Fruit fly (Drosophila melanogaster): ENCODE data around the gene Mal-B2.

Mal-B2 gene

dm6 chr2L:11849658-11850057 lies at the start of gene Mal-B2:
Mal-B2 (plus strand) TSS chr2L:11849958.
- TF ChIP-seq CG14711 (tag; optimal IDR thresholded peaks at IDR 0.05) (peak; percentile 56), CG33017 (tag; optimal IDR thresholded peaks at IDR 0.05) (peak; percentile 23), Hr96 (GFP tag; optimal IDR thresholded peaks at IDR 0.05) (no peak), CG7101 (tag; optimal IDR thresholded peaks at IDR 0.05) (peak; percentile 25), CG1620 (GFP tag; optimal IDR thresholded peaks at IDR 0.05) (no peak)

DNA sequence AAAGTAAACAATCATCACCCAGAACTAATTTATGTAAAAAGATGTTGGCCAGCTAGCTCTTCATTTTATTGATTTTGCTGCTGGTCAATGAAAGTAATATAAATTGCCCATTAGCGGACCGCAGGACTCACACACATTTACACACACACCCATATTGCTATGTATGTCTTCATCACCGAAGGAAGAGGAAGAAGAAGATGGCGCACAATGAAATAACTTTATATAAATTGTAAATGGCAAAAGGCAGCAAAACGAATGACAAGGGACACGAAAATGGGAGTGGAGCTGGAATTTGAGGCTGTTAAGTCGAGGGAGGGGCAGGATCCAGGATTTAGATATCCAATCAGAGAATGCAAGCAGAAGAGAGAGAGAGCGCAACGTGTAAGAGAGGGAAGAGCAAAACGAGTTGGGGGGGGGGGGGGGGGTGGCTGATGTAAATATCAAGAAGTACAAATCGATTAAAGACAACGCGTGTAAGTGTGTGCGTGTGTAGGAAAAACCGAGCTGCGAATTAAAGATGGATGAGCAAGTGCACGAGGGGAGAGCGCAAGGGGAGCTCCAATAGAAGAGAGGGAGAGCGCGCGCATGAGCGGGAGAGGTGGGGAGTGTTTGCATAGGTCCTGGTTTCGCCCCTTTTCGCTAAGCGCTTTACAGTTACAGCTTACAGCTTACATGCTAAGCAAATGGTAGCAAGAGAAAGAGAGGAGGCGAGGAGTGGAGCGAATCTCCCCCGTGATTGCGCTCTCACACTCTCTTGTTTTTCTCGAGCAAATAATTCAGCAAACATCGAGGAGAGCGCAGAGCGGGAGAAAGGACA lies 45.3 kb upstream of the Mal-B2 start:
- TF ChIP-seq Mnt (GFP tag; optimal IDR thresholded peaks at IDR 0.05) (no peak), pad (GFP tag; optimal IDR thresholded peaks at IDR 0.05) (peak; percentile 93)

- peak; percentile 81 for TF ChIP-seq pad (GFP tag; optimal IDR thresholded peaks at IDR 0.05)
- TF ChIP-seq tj (GFP tag; optimal IDR thresholded peaks at IDR 0.05), result no peak
- no peak for TF ChIP-seq Mnt (GFP tag; optimal IDR thresholded peaks at IDR 0.05)
- TF ChIP-seq CG11617 (GFP tag; optimal IDR thresholded peaks at IDR 0.05), result no peak
- no peak for TF ChIP-seq cic (GFP tag; optimal IDR thresholded peaks at IDR 0.05)
- peak; percentile 14 for TF ChIP-seq Clk (GFP tag; optimal IDR thresholded peaks at IDR 0.05)
- TF ChIP-seq CG7101 (tag; optimal IDR thresholded peaks at IDR 0.05), result no peak
- TF ChIP-seq CG12768 (GFP tag; optimal IDR thresholded peaks at IDR 0.05), result no peak
- TF ChIP-seq kay (GFP tag; ENCODE audit: borderline replicate concordance), result no peak
- TF ChIP-seq CG5204 (GFP tag; optimal IDR thresholded peaks at IDR 0.05), result peak; percentile 38
- no peak for TF ChIP-seq toe (GFP tag; optimal IDR thresholded peaks at IDR 0.05)
- no peak for TF ChIP-seq CG14711 (tag; optimal IDR thresholded peaks at IDR 0.05)
- no peak for TF ChIP-seq cnc (optimal IDR thresholded peaks at IDR 0.05)
- TF ChIP-seq Crg-1 (GFP tag; optimal IDR thresholded peaks at IDR 0.05), result no peak
Measured at dm6 chr2L:11806022-11806700, 43.6 kb upstream of the Mal-B2 start.

DNA sequence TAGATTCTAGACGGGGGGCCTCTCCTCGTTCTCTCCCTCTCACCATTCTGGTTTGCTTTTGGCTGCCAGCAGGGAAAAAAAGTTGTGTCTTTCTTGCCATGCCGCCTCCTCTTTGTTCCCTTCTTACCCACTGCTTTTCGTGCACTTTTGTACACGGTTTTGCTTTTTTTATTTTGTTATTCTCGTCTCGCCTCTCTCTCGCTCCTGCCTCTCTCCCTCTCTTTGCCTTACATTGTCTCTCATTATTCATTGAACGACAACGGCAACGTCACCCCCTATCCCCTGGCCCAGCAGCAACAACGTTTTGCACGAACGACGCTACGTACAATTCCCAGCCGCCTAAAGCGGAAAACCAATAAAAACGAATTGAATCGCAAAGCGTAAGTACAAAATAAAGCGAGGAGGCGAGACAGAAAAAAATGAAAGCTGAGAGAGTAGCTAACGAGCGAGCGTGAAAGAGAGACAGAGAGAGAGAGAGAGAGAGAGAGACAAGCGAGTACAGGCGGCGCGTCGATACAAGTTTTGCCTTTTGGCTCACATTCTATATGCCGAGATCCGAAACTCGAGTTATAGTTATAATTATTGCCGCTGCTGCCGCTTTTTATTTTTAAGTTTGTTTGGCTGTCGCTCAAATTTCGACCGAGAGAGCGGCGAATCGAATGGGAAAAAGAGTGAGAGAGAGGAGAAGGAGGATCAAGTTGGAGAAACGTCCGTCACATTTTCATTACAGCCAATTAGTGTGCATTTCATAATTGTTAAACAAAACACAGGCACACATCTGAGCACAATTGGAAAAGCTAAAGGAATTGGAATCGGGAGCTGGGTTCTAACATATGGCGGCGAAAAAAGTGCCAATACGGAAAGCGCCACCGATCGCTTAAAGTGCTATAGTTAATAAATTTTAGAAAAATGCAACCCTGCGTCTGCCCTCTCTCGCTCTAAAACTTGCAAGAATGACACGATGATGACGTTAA lies 42.8 kb upstream of the Mal-B2 start:
- TF ChIP-seq Clk (GFP tag; optimal IDR thresholded peaks at IDR 0.05) (peak; percentile 17), Mnt (GFP tag; optimal IDR thresholded peaks at IDR 0.05) (peak; percentile 78), CG7045 (GFP tag; optimal IDR thresholded peaks at IDR 0.05) (peak; percentile 55), Hr96 (GFP tag; optimal IDR thresholded peaks at IDR 0.05) (peak; percentile 66), bab1 (GFP tag; optimal IDR thresholded peaks at IDR 0.05) (peak; percentile 41), ovo (GFP tag; optimal IDR thresholded peaks at IDR 0.05) (no peak), pad (GFP tag; optimal IDR thresholded peaks at IDR 0.05) (peak; percentile 17), CG7101 (tag; optimal IDR thresholded peaks at IDR 0.05) (peak; percentile 30), CG33017 (tag; optimal IDR thresholded peaks at IDR 0.05) (peak; percentile 69), cic (GFP tag; optimal IDR thresholded peaks at IDR 0.05) (peak; percentile 93), kay (GFP tag; ENCODE audit: borderline replicate concordance) (no peak), CG1620 (GFP tag; optimal IDR thresholded peaks at IDR 0.05) (no peak), cnc (optimal IDR thresholded peaks at IDR 0.05) (no peak), Crg-1 (GFP tag; optimal IDR thresholded peaks at IDR 0.05) (no peak), CG12768 (GFP tag; optimal IDR thresholded peaks at IDR 0.05) (peak; percentile 84), tj (GFP tag; optimal IDR thresholded peaks at IDR 0.05) (peak; percentile 54), toe (GFP tag; optimal IDR thresholded peaks at IDR 0.05) (peak; percentile 23), CG11617 (GFP tag; optimal IDR thresholded peaks at IDR 0.05) (peak; percentile 9), CG14711 (tag; optimal IDR thresholded peaks at IDR 0.05) (peak; percentile 28), CG5204 (GFP tag; optimal IDR thresholded peaks at IDR 0.05) (no peak)

dm6 chr2L:11807697-11808226 lies 42.0 kb upstream of the Mal-B2 start:
- TF ChIP-seq bab1 (GFP tag; optimal IDR thresholded peaks at IDR 0.05) (peak; percentile 22), cnc (optimal IDR thresholded peaks at IDR 0.05) (no peak), Mnt (GFP tag; optimal IDR thresholded peaks at IDR 0.05) (peak; percentile 56), CG33017 (tag; optimal IDR thresholded peaks at IDR 0.05) (peak; percentile 15), pad (GFP tag; optimal IDR thresholded peaks at IDR 0.05) (peak; percentile 62), CG7045 (GFP tag; optimal IDR thresholded peaks at IDR 0.05) (no peak), ovo (GFP tag; optimal IDR thresholded peaks at IDR 0.05) (peak; percentile 49), Hr96 (GFP tag; optimal IDR thresholded peaks at IDR 0.05) (peak; percentile 43), cic (GFP tag; optimal IDR thresholded peaks at IDR 0.05) (peak; percentile 96), Clk (GFP tag; optimal IDR thresholded peaks at IDR 0.05) (peak; percentile 35), CG14711 (tag; optimal IDR thresholded peaks at IDR 0.05) (peak; percentile 5), tj (GFP tag; optimal IDR thresholded peaks at IDR 0.05) (peak; percentile 44), CG1620 (GFP tag; optimal IDR thresholded peaks at IDR 0.05) (no peak), CG12768 (GFP tag; optimal IDR thresholded peaks at IDR 0.05) (peak; percentile 49), Crg-1 (GFP tag; optimal IDR thresholded peaks at IDR 0.05) (no peak), kay (GFP tag; ENCODE audit: borderline replicate concordance) (peak; percentile 15), CG11617 (GFP tag; optimal IDR thresholded peaks at IDR 0.05) (peak; percentile 23), CG5204 (GFP tag; optimal IDR thresholded peaks at IDR 0.05) (no peak), CG7101 (tag; optimal IDR thresholded peaks at IDR 0.05) (peak; percentile 28), toe (GFP tag; optimal IDR thresholded peaks at IDR 0.05) (no peak)

Data from whole organism, adult.